Fruit fly (Drosophila melanogaster) whole organism, embryonic: Measurements from ENCODE around the gene Mtp.

Experiments
- Adf1 ChIP-seq: fragments of 200-800 bp; sonication (Bioruptor generic); IDR thresholded peaks from 2 replicates; pipeline ENCODE4 v1.3.6; 2022; ENCODE audit warnings: missing biosample characterization, missing genetic modification characterization
- Blimp-1 ChIP-seq: fragments of 200-800 bp; sonication (Bioruptor generic); optimal IDR thresholded peaks from 3 replicates; lab custom pipeline; 2018; ENCODE audit warnings: missing biosample characterization, missing genetic modification characterization, mild to moderate bottlenecking, moderate library complexity, missing genetic modification reagents
- CG10209 ChIP-seq: fragments of 200-800 bp; sonication (Bioruptor generic); optimal IDR thresholded peaks from 3 replicates; lab custom pipeline; 2017; ENCODE audit warnings: missing biosample characterization, mild to moderate bottlenecking, missing genetic modification characterization, missing genetic modification reagents
- CG10267 ChIP-seq: fragments of 200-800 bp; sonication (Bioruptor generic); optimal IDR thresholded peaks from 2 replicates; lab custom pipeline; 2018; ENCODE audit warnings: missing biosample characterization, mild to moderate bottlenecking, missing genetic modification characterization, moderate library complexity
- CG12236 ChIP-seq: fragments of 200-800 bp; sonication (Bioruptor generic); optimal IDR thresholded peaks from 2 replicates; lab custom pipeline; 2016; ENCODE audit warnings: missing biosample characterization, missing genetic modification characterization
- CG13424 ChIP-seq: fragments of 200-800 bp; sonication (Bioruptor generic); optimal IDR thresholded peaks from 2 replicates; lab custom pipeline; 2019; ENCODE audit warnings: missing biosample characterization, mild to moderate bottlenecking, missing genetic modification characterization, moderate library complexity
- CG15011 ChIP-seq: fragments of 200-800 bp; sonication (Bioruptor generic); optimal IDR thresholded peaks from 3 replicates; lab custom pipeline; 2018; ENCODE audit warnings: missing biosample characterization, mild to moderate bottlenecking, missing genetic modification characterization
- CG1602 ChIP-seq: fragments of 200-800 bp; sonication (Bioruptor generic); optimal IDR thresholded peaks from 3 replicates; lab custom pipeline; 2016; ENCODE audit warnings: missing biosample characterization, missing genetic modification characterization
- CG17359 ChIP-seq: fragments of 200-800 bp; sonication (Bioruptor generic); optimal IDR thresholded peaks from 3 replicates; lab custom pipeline; 2018; ENCODE audit warnings: missing biosample characterization, mild to moderate bottlenecking, missing genetic modification characterization, moderate library complexity
- CG17361 ChIP-seq: fragments of 200-800 bp; sonication (Bioruptor generic); IDR thresholded peaks from 3 replicates; pipeline ENCODE4 v1.3.6; 2022; ENCODE audit warnings: missing biosample characterization, missing genetic modification characterization
- CG18599 ChIP-seq: fragments of 200-800 bp; sonication (Bioruptor generic); optimal IDR thresholded peaks from 3 replicates; lab custom pipeline; 2017; ENCODE audit warnings: missing biosample characterization, missing genetic modification characterization, mild to moderate bottlenecking, moderate library complexity, missing genetic modification reagents
- CG2875 ChIP-seq: fragments of 200-800 bp; sonication (Bioruptor generic); optimal IDR thresholded peaks from 2 replicates; lab custom pipeline; 2017; ENCODE audit warnings: missing biosample characterization, mild to moderate bottlenecking, missing genetic modification characterization, missing genetic modification reagents
- CG31441 ChIP-seq: fragments of 200-800 bp; sonication (Bioruptor generic); IDR thresholded peaks from 2 replicates; pipeline ENCODE4 v1.3.6; 2022; ENCODE audit warnings: missing biosample characterization, missing genetic modification characterization
- CG33557 ChIP-seq: fragments of 200-800 bp; sonication (Bioruptor generic); optimal IDR thresholded peaks from 2 replicates; lab custom pipeline; 2019; ENCODE audit warnings: missing biosample characterization, mild to moderate bottlenecking, missing genetic modification characterization, moderate library complexity
- CG3407 ChIP-seq: fragments of 200-800 bp; sonication (Bioruptor generic); optimal IDR thresholded peaks from 2 replicates; lab custom pipeline; 2018; ENCODE audit warnings: missing biosample characterization, mild to moderate bottlenecking, missing genetic modification characterization
- CG6254 ChIP-seq: fragments of 200-800 bp; sonication (Bioruptor generic); optimal IDR thresholded peaks from 3 replicates; lab custom pipeline; 2017; ENCODE audit warnings: mild to moderate bottlenecking, missing biosample characterization, missing genetic modification reagents, missing genetic modification characterization
- CG7372 ChIP-seq: fragments of 200-800 bp; sonication (Bioruptor generic); IDR thresholded peaks from 2 replicates; pipeline ENCODE4 v1.3.6; 2022; ENCODE audit warnings: missing biosample characterization, missing genetic modification characterization
- CG7839 ChIP-seq: fragments of 200-800 bp; sonication (Bioruptor generic); optimal IDR thresholded peaks from 3 replicates; lab custom pipeline; 2018; ENCODE audit warnings: missing biosample characterization, mild to moderate bottlenecking, missing genetic modification characterization, moderate library complexity
- CG8388 ChIP-seq: fragments of 200-800 bp; sonication (Bioruptor generic); optimal IDR thresholded peaks from 2 replicates; lab custom pipeline; 2019; ENCODE audit warnings: missing biosample characterization, mild to moderate bottlenecking, missing genetic modification characterization, moderate library complexity
- CG8924 ChIP-seq: fragments of 200-800 bp; optimal IDR thresholded peaks from 3 replicates; lab custom pipeline; 2019; ENCODE audit warnings: missing biosample characterization, mild to moderate bottlenecking, missing genetic modification characterization, moderate library complexity
- Dip2 ChIP-seq: fragments of 200-800 bp; sonication (Bioruptor generic); IDR thresholded peaks from 2 replicates; pipeline ENCODE4 v1.3.6; 2022; ENCODE audit warnings: missing biosample characterization, missing genetic modification characterization
- Ets65A ChIP-seq: fragments of 200-800 bp; sonication (Bioruptor generic); peaks from one replicate; lab custom pipeline; 2016; ENCODE audit warnings: missing biosample characterization, missing genetic modification characterization
- Fer1 ChIP-seq: fragments of 200-800 bp; sonication (Bioruptor generic); optimal IDR thresholded peaks from 2 replicates; lab custom pipeline; 2017; ENCODE audit warnings: missing biosample characterization, mild to moderate bottlenecking, missing genetic modification characterization
- GATAe ChIP-seq: fragments of 200-800 bp; sonication (Bioruptor generic); conservative IDR thresholded peaks from 2 replicates; pipeline ENCODE4 v1.3.6; 2022; ENCODE audit warnings: missing biosample characterization, missing genetic modification characterization
- HmgD ChIP-seq: fragments of 200-800 bp; sonication (Bioruptor generic); optimal IDR thresholded peaks from 3 replicates; lab custom pipeline; 2016; ENCODE audit warnings: missing biosample characterization, missing genetic modification characterization
- Hmr ChIP-seq: fragments of 200-800 bp; sonication (Bioruptor generic); optimal IDR thresholded peaks from 3 replicates; lab custom pipeline; 2017; ENCODE audit warnings: mild to moderate bottlenecking, missing biosample characterization, missing genetic modification reagents, missing genetic modification characterization
- Hr78 ChIP-seq, 2 experiments: fragments of 200-800 bp in 1 of 2; fragments of >200 bp in 1 of 2; sonication (Bioruptor generic) in 1 of 2; optimal IDR thresholded peaks; 2 replicates each; lab custom pipeline; 2017 to 2019; ENCODE audit warnings: missing biosample characterization in 2 of 2, missing genetic modification characterization in 2 of 2, mild to moderate bottlenecking in 1 of 2, moderate library complexity in 1 of 2
- Hsf ChIP-seq: fragments of 200-800 bp; sonication (Bioruptor generic); optimal IDR thresholded peaks from 3 replicates; lab custom pipeline; 2016; ENCODE audit warnings: missing biosample characterization, missing genetic modification characterization
- MESR4 ChIP-seq: fragments of 200-800 bp; sonication (Bioruptor generic); optimal IDR thresholded peaks from 2 replicates; lab custom pipeline; 2018; ENCODE audit warnings: missing biosample characterization, mild to moderate bottlenecking, missing genetic modification characterization, moderate library complexity
- Med ChIP-seq: fragments of 200-800 bp; sonication (Bioruptor generic); peaks from one replicate; lab custom pipeline; 2016; ENCODE audit warnings: missing biosample characterization, missing genetic modification characterization, mild to moderate bottlenecking, inconsistent platforms, moderate library complexity
- Xbp1 ChIP-seq: fragments of 200-800 bp; sonication (Bioruptor generic); optimal IDR thresholded peaks from 3 replicates; lab custom pipeline; 2016; ENCODE audit warnings: missing biosample characterization, mild to moderate bottlenecking, missing genetic modification characterization
- ara ChIP-seq: fragments of 200-800 bp; sonication (Bioruptor generic); IDR thresholded peaks from 2 replicates; pipeline ENCODE4 v1.3.6; 2022; ENCODE audit warnings: missing biosample characterization, missing genetic modification characterization
- ase ChIP-seq: fragments of 200-800 bp; sonication (Bioruptor generic); IDR thresholded peaks from 3 replicates; pipeline ENCODE4 v1.3.6; 2022; ENCODE audit warnings: missing biosample characterization, missing genetic modification characterization
- az2 ChIP-seq: fragments of 200-800 bp; sonication (Bioruptor generic); optimal IDR thresholded peaks from 3 replicates; lab custom pipeline; 2016; ENCODE audit warnings: missing biosample characterization, missing genetic modification characterization
- bowl ChIP-seq: fragments of 200-800 bp; sonication (Bioruptor generic); IDR thresholded peaks from 2 replicates; pipeline ENCODE4 v1.3.6; 2022; ENCODE audit warnings: missing biosample characterization, missing genetic modification characterization
- chn ChIP-seq: fragments of 200-800 bp; sonication (Bioruptor generic); optimal IDR thresholded peaks from 2 replicates; lab custom pipeline; 2016; ENCODE audit warnings: missing biosample characterization, missing genetic modification characterization
- ci ChIP-seq: fragments of 200-800 bp; sonication (Bioruptor generic); IDR thresholded peaks from 3 replicates; pipeline ENCODE4 v1.3.6; 2022; ENCODE audit warnings: missing biosample characterization, missing genetic modification characterization
- croc ChIP-seq: fragments of 200-800 bp; sonication (Bioruptor generic); conservative IDR thresholded peaks from 3 replicates; pipeline ENCODE4 v1.3.6; 2022; ENCODE audit warnings: missing biosample characterization, missing genetic modification characterization
- eve ChIP-seq, 2 experiments: fragments of >200 bp; optimal IDR thresholded peaks; 2 replicates each; lab custom pipeline; 2017; ENCODE audit warnings: missing biosample characterization in 2 of 2, missing genetic modification characterization in 2 of 2
- fd96Cb ChIP-seq: fragments of 200-800 bp; sonication (Bioruptor generic); optimal IDR thresholded peaks from 2 replicates; lab custom pipeline; 2018; ENCODE audit warnings: missing biosample characterization, mild to moderate bottlenecking, missing genetic modification characterization, moderate library complexity
- ind ChIP-seq: fragments of 200-800 bp; sonication (Bioruptor generic); optimal IDR thresholded peaks from 3 replicates; lab custom pipeline; 2016; ENCODE audit warnings: missing biosample characterization, missing genetic modification characterization
- insv ChIP-seq, 2 experiments: fragments of 200-800 bp; sonication (Bioruptor generic); optimal IDR thresholded peaks; 3 replicates each; lab custom pipeline; 2016 to 2018; ENCODE audit warnings: missing biosample characterization in 2 of 2, missing genetic modification characterization in 2 of 2
- lab ChIP-seq: fragments of 200-800 bp; sonication (Bioruptor generic); optimal IDR thresholded peaks from 3 replicates; lab custom pipeline; 2017; ENCODE audit warnings: missing biosample characterization, missing genetic modification characterization, mild to moderate bottlenecking, moderate library complexity, missing genetic modification reagents
- lilli ChIP-seq: fragments of 200-800 bp; sonication (Bioruptor generic); optimal IDR thresholded peaks from 3 replicates; lab custom pipeline; 2016; ENCODE audit warnings: missing biosample characterization, missing genetic modification characterization
- pan ChIP-seq, 4 experiments: fragments of >200 bp in 3 of 4; fragments of 200-800 bp in 1 of 4; sonication (Bioruptor generic) in 1 of 4; optimal IDR thresholded peaks in 3 of 4; IDR thresholded peaks in 1 of 4; 2 replicates each; pipeline versions ENCODE4 v1.3.6 to Lab custom; 2017 to 2022; ENCODE audit warnings: missing biosample characterization in 2 of 4, missing genetic modification characterization in 2 of 4, mixed read lengths in 1 of 4
- sc ChIP-seq, 3 experiments: fragments of >200 bp in 2 of 3; fragments of 200-800 bp in 1 of 3; sonication (Bioruptor generic) in 1 of 3; optimal IDR thresholded peaks; 2 replicates in 2 of 3; 3 replicates in 1 of 3; lab custom pipeline; 2017; ENCODE audit warnings: mild to moderate bottlenecking in 1 of 3, missing biosample characterization in 1 of 3, missing genetic modification characterization in 1 of 3, missing genetic modification reagents in 1 of 3
- stc ChIP-seq: fragments of 200-800 bp; sonication (Bioruptor generic); IDR thresholded peaks from 2 replicates; pipeline ENCODE4 v1.3.6; 2022; ENCODE audit warnings: missing biosample characterization, missing genetic modification characterization
- wor ChIP-seq: fragments of 200-800 bp; sonication (Bioruptor generic); IDR thresholded peaks from 2 replicates; pipeline ENCODE4 v1.3.6; 2022; ENCODE audit warnings: missing biosample characterization, missing genetic modification characterization
- zen2 ChIP-seq: fragments of 200-800 bp; sonication (Bioruptor generic); IDR thresholded peaks from 3 replicates; pipeline ENCODE4 v1.3.6; 2022; ENCODE audit warnings: missing biosample characterization, missing genetic modification characterization; ENCODE audit not compliant: partially characterized antibody

The Mtp gene

dm6 chr2L:20944342-20944741, 21.7 kb upstream of the Mtp start (continued):
- TF ChIP-seq eve (GFP tag; optimal IDR thresholded peaks at IDR 0.05; lab: Kevin White, UChicago) (peak in 1 of 2 experiments; percentile 30), MESR4 (GFP tag; lab: Kevin White, UChicago) (no peak), HmgD (no peak), CG15011 (GFP tag; lab: Kevin White, UChicago) (no peak), Hsf (GFP tag; lab: Kevin White, UChicago) (peak; percentile 5), CG7839 (tag; lab: Kevin White, UChicago) (peak; percentile 55), GATAe (GFP tag; lab: Robert Waterston, UW) (no peak), Hr78 (GFP tag; optimal IDR thresholded peaks at IDR 0.05; lab: Kevin White, UChicago) (peak in 1 of 2 experiments; percentile 4), Xbp1 (peak; percentile 48), CG7372 (GFP tag; lab: Robert Waterston, UW) (no peak), CG18599 (GFP tag; lab: Kevin White, UChicago) (peak; percentile 15), ara (0 out of 2 replicates have a peak, but pooled peaks have one; percentile 24), CG8924 (tag; lab: Kevin White, UChicago) (peak; percentile 33), Hmr (peak; percentile 32), CG17361 (GFP tag; lab: Robert Waterston, UW) (0 out of 3 replicates have a peak, but pooled peaks have one; percentile 39), CG10209 (GFP tag; lab: Kevin White, UChicago) (peak; percentile 25), fd96Cb (tag; lab: Kevin White, UChicago) (peak; percentile 54), CG1602 (GFP tag; lab: Kevin White, UChicago) (peak; percentile 9), CG6254 (peak; percentile 30), Fer1 (GFP tag; lab: Kevin White, UChicago) (peak; percentile 6), CG2875 (peak; percentile 23), CG31441 (GFP tag; lab: Robert Waterston, UW) (peak; percentile 56; the same call in 1 of the 2 replicates), insv (GFP tag; optimal IDR thresholded peaks at IDR 0.05; lab: Kevin White, UChicago) (no peak), bowl (GFP tag; lab: Robert Waterston, UW) (no peak), ase (no peak), pan (optimal IDR thresholded peaks at IDR 0.05; lab: Kevin White, UChicago) (no peak), pan (GFP tag; optimal IDR thresholded peaks at IDR 0.05 in 1 of 2, IDR thresholded peaks at IDR 0.05 in 1 of 2) (peak in 1 of 2 experiments; percentile 24), croc (GFP tag; lab: Robert Waterston, UW) (peak; percentile 46), Dip2 (no peak), az2 (GFP tag; lab: Kevin White, UChicago) (peak; percentile 35), lab (GFP tag; lab: Kevin White, UChicago) (peak; percentile 11), CG13424 (peak; percentile 48), chn (GFP tag; lab: Kevin White, UChicago) (no peak), CG8388 (peak; percentile 32), stc (GFP tag; lab: Robert Waterston, UW) (peak; percentile 41; the same call in 1 of the 2 replicates), CG12236 (GFP tag; lab: Kevin White, UChicago) (no peak), wor (0 out of 2 replicates have a peak, but pooled peaks have one; percentile 17), ci (GFP tag; lab: Robert Waterston, UW) (peak; percentile 70), Blimp-1 (GFP tag; lab: Kevin White, UChicago) (peak; percentile 56), CG10267 (peak; percentile 40), ind (GFP tag; lab: Kevin White, UChicago) (peak; percentile 8), lilli (peak; percentile 12), sc (optimal IDR thresholded peaks at IDR 0.05; lab: Kevin White, UChicago) (no peak), sc (GFP tag; optimal IDR thresholded peaks at IDR 0.05; lab: Kevin White, UChicago) (peak; percentile 53), zen2 (GFP tag; lab: Robert Waterston, UW) (no peak), CG3407 (no peak), Adf1 (GFP tag; lab: Robert Waterston, UW) (no peak), CG33557 (GFP tag; lab: Kevin White, UChicago) (peak; percentile 24), Ets65A (peak; percentile 95), Med (peak; percentile 74), CG17359 (peak; percentile 39)
